Worm (Caenorhabditis elegans): ENCODE results near the gene col-178.

Gene col-178

ce11 chrX:11162778-11163584 is 36.3 kb upstream of the col-178 start:
- TF ChIP-seq egl-27 (tag; optimal IDR thresholded peaks at IDR 0.05) (no peak), lsy-12 (tag; optimal IDR thresholded peaks at IDR 0.05) (no peak), lin-15B (tag; optimal IDR thresholded peaks at IDR 0.05) (no peak), pha-4 (tag; optimal IDR thresholded peaks at IDR 0.05) (no peak), nhr-43 (tag; optimal IDR thresholded peaks at IDR 0.05; ENCODE audit: poor library complexity, severe bottlenecking) (peak; percentile 18), ceh-16 (tag; optimal IDR thresholded peaks at IDR 0.05) (no peak), elt-2 (tag; optimal IDR thresholded peaks at IDR 0.05) (peak; percentile 33), jun-1 (tag; optimal IDR thresholded peaks at IDR 0.05) (no peak)

- TF ChIP-seq ztf-11 (tag; optimal IDR thresholded peaks at IDR 0.05), result no peak
- TF ChIP-seq nhr-67 (tag; optimal IDR thresholded peaks at IDR 0.05), result no peak
- no peak for TF ChIP-seq nhr-11 (tag; optimal IDR thresholded peaks at IDR 0.05)
- no peak for TF ChIP-seq nhr-12 (tag; optimal IDR thresholded peaks at IDR 0.05)
- TF ChIP-seq tbx-2 (tag; optimal IDR thresholded peaks at IDR 0.05), result no peak
- TF ChIP-seq ceh-82 (tag; optimal IDR thresholded peaks at IDR 0.05), result no peak
- TF ChIP-seq nhr-25 (tag; optimal IDR thresholded peaks at IDR 0.05), result no peak
- TF ChIP-seq ceh-28 (tag; optimal IDR thresholded peaks at IDR 0.05), result no peak
- no peak for TF ChIP-seq egl-5 (tag; optimal IDR thresholded peaks at IDR 0.05)
Observed at ce11 chrX:11178599-11178998, 20.7 kb upstream of the col-178 start, which contains the start of gene gnrr-6. TSS of gene gnrr-6 (plus strand) at chrX:11178899.

ce11 chrX:11185498-11185897 is 13.8 kb upstream of the col-178 start, which contains the start of gene gnrr-7:
TSS of gene gnrr-7 (plus strand) at chrX:11185798.
- TF ChIP-seq lsy-12 (tag; optimal IDR thresholded peaks at IDR 0.05), result no peak

- TF ChIP-seq R02D3.7 (tag; optimal IDR thresholded peaks at IDR 0.05) (no peak), fkh-2 (tag; optimal IDR thresholded peaks at IDR 0.05) (no peak), ceh-28 (tag; optimal IDR thresholded peaks at IDR 0.05) (no peak), unc-62 (GFP tag; optimal IDR thresholded peaks at IDR 0.05) (no peak), nhr-76 (tag; optimal IDR thresholded peaks at IDR 0.05) (no peak), nfya-1 (tag; optimal IDR thresholded peaks at IDR 0.05; ENCODE audit: insufficient read depth) (no peak), jun-1 (tag; optimal IDR thresholded peaks at IDR 0.05) (no peak), skn-1 (tag; optimal IDR thresholded peaks at IDR 0.05) (no peak), ama-1 (optimal IDR thresholded peaks at IDR 0.05) (no peak), zag-1 (tag; optimal IDR thresholded peaks at IDR 0.05) (no peak), nhr-23 (tag; optimal IDR thresholded peaks at IDR 0.05) (no peak), elt-1 (tag; optimal IDR thresholded peaks at IDR 0.05) (no peak)
Observed at ce11 chrX:11189515-11189914, 9.7 kb upstream of the col-178 start, which contains the start of gene F13D2.1. TSS of gene F13D2.1 (minus strand) at chrX:11189615.

ce11 chrX:11190443-11190842 is 8.8 kb upstream of the col-178 start:
- TF ChIP-seq nhr-23 (tag; optimal IDR thresholded peaks at IDR 0.05), result peak; percentile 46
- no peak for TF ChIP-seq lin-15B (tag; optimal IDR thresholded peaks at IDR 0.05)
- TF ChIP-seq nhr-25 (tag; optimal IDR thresholded peaks at IDR 0.05), result peak; percentile 41
- no peak for TF ChIP-seq snpc-4 (tag; optimal IDR thresholded peaks at IDR 0.05)
- peak; percentile 61 for TF ChIP-seq nhr-43 (tag; optimal IDR thresholded peaks at IDR 0.05; ENCODE audit: poor library complexity, severe bottlenecking)

ce11 chrX:11193670-11194069 is 5.6 kb upstream of the col-178 start:
- TF ChIP-seq daf-12 (tag; optimal IDR thresholded peaks at IDR 0.05) (no peak), nhr-11 (tag; optimal IDR thresholded peaks at IDR 0.05) (peak; percentile 15), eor-1 (tag; optimal IDR thresholded peaks at IDR 0.05) (no peak), elt-1 (tag; optimal IDR thresholded peaks at IDR 0.05) (no peak), nhr-23 (tag; optimal IDR thresholded peaks at IDR 0.05) (no peak)

All from whole organism, L3 larva.